Worm (Caenorhabditis elegans): ENCODE results near the gene B0222.5.

- no peak for TF ChIP-seq ama-1 (optimal IDR thresholded peaks at IDR 0.05)
- no peak for TF ChIP-seq ama-1 (GFP tag; optimal IDR thresholded peaks at IDR 0.05)
- TF ChIP-seq nhr-120 (GFP tag; IDR thresholded peaks at IDR 0.05) = no peak
- TF ChIP-seq Y79H2A.3 (GFP tag; conservative IDR thresholded peaks at IDR 0.05) = no peak
- TF ChIP-seq xnd-1 (tag; optimal IDR thresholded peaks at IDR 0.05) = no peak
- TF ChIP-seq F37B4.10 (GFP tag; IDR thresholded peaks at IDR 0.05) = no peak
- no peak for TF ChIP-seq ceh-40 (GFP tag; IDR thresholded peaks at IDR 0.05)
- no peak for TF ChIP-seq Y53F4B.3 (GFP tag; IDR thresholded peaks at IDR 0.05)
- no peak for TF ChIP-seq ets-4 (GFP tag; optimal IDR thresholded peaks at IDR 0.05)
- TF ChIP-seq madf-8 (GFP tag; conservative IDR thresholded peaks at IDR 0.05) = no peak
- TF ChIP-seq tbx-9 (tag; optimal IDR thresholded peaks at IDR 0.05; ENCODE audit: borderline replicate concordance) = no peak
- TF ChIP-seq snpc-4 (GFP tag; optimal IDR thresholded peaks at IDR 0.05) = no peak
- no peak for TF ChIP-seq snpc-4 (tag; optimal IDR thresholded peaks at IDR 0.05)
Observed at ce11 chrV:9154772-9155171, at the start of gene B0222.5.
